Fruit fly (Drosophila melanogaster): ENCODE results near the gene CG1265.

CG1265 gene

DNA sequence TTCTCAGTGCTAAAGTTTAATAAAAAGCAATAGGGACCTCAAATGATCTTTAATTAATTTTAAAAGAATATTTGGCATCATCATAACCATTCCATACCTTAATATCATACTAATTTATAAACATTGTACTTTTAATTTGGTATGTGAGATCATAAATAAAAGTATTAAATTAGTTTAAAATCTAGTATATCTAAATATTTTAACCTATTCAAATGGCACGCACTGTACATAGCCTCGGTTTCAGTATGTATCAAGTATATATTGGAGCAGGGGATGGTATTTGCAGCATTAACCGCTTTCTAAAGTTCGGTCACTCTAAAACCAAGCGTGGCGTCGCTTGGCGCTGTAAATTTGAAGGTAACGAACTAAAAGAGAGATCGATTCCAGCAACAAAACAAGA, 12.1 kb upstream of the CG1265 start, which contains the start of gene pav (continued):
- TF ChIP-seq prd (optimal IDR thresholded peaks at IDR 0.05) (no peak), prd (GFP tag; IDR thresholded peaks at IDR 0.05) (peak; percentile 67), ssp (GFP tag; IDR thresholded peaks at IDR 0.05) (no peak), hkb (optimal IDR thresholded peaks at IDR 0.05) (no peak), hkb (GFP tag; IDR thresholded peaks at IDR 0.05) (peak; percentile 65), exex (tag; optimal IDR thresholded peaks at IDR 0.05) (no peak), CG14014 (GFP tag; IDR thresholded peaks at IDR 0.05) (peak; percentile 47; the same call in 1 of the 2 replicates), Asciz (GFP tag; optimal IDR thresholded peaks at IDR 0.05) (no peak), phol (tag; optimal IDR thresholded peaks at IDR 0.05) (peak; percentile 64), ranshi (GFP tag; IDR thresholded peaks at IDR 0.05) (peak; percentile 11; the same call in 1 of the 2 replicates), CG11085 (GFP tag; IDR thresholded peaks at IDR 0.05) (0 out of 2 replicates have a peak, but pooled peaks have one; percentile 11), gce (GFP tag; IDR thresholded peaks at IDR 0.05) (no peak), CG14667 (GFP tag; IDR thresholded peaks at IDR 0.05) (peak; percentile 4; the same call in 1 of the 2 replicates), CG17359 (tag; optimal IDR thresholded peaks at IDR 0.05) (no peak), CrebB (tag; optimal IDR thresholded peaks at IDR 0.05) (peak; percentile 2), trem (tag; optimal IDR thresholded peaks at IDR 0.05) (peak; percentile 61), CG11456 (GFP tag; IDR thresholded peaks at IDR 0.05) (0 out of 3 replicates have a peak, but pooled peaks have one; percentile 31), BEAF-32 (GFP tag; optimal IDR thresholded peaks at IDR 0.05) (peak; percentile 47), CG6689 (GFP tag; IDR thresholded peaks at IDR 0.05) (peak; percentile 4; the same call in 1 of the 2 replicates), ems (GFP tag; optimal IDR thresholded peaks at IDR 0.05) (no peak), crp (GFP tag; optimal IDR thresholded peaks at IDR 0.05) (peak in 1 of 2 experiments; percentile 0), lilli (GFP tag; optimal IDR thresholded peaks at IDR 0.05) (peak; percentile 16), E2f1 (GFP tag; IDR thresholded peaks at IDR 0.05) (peak; percentile 37; the same call in 1 of the 2 replicates), Rfx (GFP tag; IDR thresholded peaks at IDR 0.05) (peak; percentile 69), dpn (GFP tag; optimal IDR thresholded peaks at IDR 0.05) (peak in 1 of 2 experiments; percentile 55), Usf (GFP tag; optimal IDR thresholded peaks at IDR 0.05) (no peak), CG14441 (GFP tag; IDR thresholded peaks at IDR 0.05) (peak; percentile 55), Rx (GFP tag; IDR thresholded peaks at IDR 0.05) (peak; percentile 8; the same call in 1 of the 2 replicates), CG12219 (GFP tag; optimal IDR thresholded peaks at IDR 0.05) (no peak), Dbx (GFP tag; IDR thresholded peaks at IDR 0.05) (peak; percentile 35; the same call in 1 of the 3 replicates), B-H1 (GFP tag; IDR thresholded peaks at IDR 0.05) (peak; percentile 32; the same call in 1 of the 3 replicates), Adf1 (GFP tag; IDR thresholded peaks at IDR 0.05) (0 out of 2 replicates have a peak, but pooled peaks have one; percentile 19), sens-2 (GFP tag; IDR thresholded peaks at IDR 0.05) (no peak), CG13775 (GFP tag; optimal IDR thresholded peaks at IDR 0.05) (peak; percentile 30), Hr51 (GFP tag; optimal IDR thresholded peaks at IDR 0.05) (no peak), E2f2 (GFP tag; IDR thresholded peaks at IDR 0.05) (peak; percentile 93), CG7963 (GFP tag; IDR thresholded peaks at IDR 0.05; ENCODE audit: partially characterized antibody) (no peak), kah (GFP tag; optimal IDR thresholded peaks at IDR 0.05) (no peak), CG9215 (GFP tag; IDR thresholded peaks at IDR 0.05) (no peak), CG9727 (GFP tag; optimal IDR thresholded peaks at IDR 0.05) (peak; percentile 10), grau (tag; optimal IDR thresholded peaks at IDR 0.05) (peak; percentile 65), Xrp1 (GFP tag; IDR thresholded peaks at IDR 0.05) (peak; percentile 59; the same call in 1 of the 2 replicates), CG8924 (tag; optimal IDR thresholded peaks at IDR 0.05) (peak; percentile 66), ken (GFP tag; IDR thresholded peaks at IDR 0.05) (no peak), H15 (GFP tag; IDR thresholded peaks at IDR 0.05) (peak; percentile 32; the same call in 1 of the 3 replicates), C15 (GFP tag; IDR thresholded peaks at IDR 0.05) (no peak), Ptx1 (GFP tag; IDR thresholded peaks at IDR 0.05) (peak; percentile 44; the same call in 1 of the 2 replicates), Ets97D (GFP tag; optimal IDR thresholded peaks at IDR 0.05) (peak; percentile 42), CG43689 (GFP tag; IDR thresholded peaks at IDR 0.05) (no peak), CG8944 (GFP tag; optimal IDR thresholded peaks at IDR 0.05) (no peak), nom (GFP tag; optimal IDR thresholded peaks at IDR 0.05) (no peak)
